Fruit fly (Drosophila melanogaster): ENCODE data around the gene P58IPK.

P58IPK gene

dm6 chr3R:9586663-9587248 lies at the start of gene P58IPK:
Gene P58IPK, plus strand, starts transcription at chr3R:9586942.
- no peak for TF ChIP-seq psq (optimal IDR thresholded peaks at IDR 0.05)
- no peak for TF ChIP-seq Dll (optimal IDR thresholded peaks at IDR 0.05)
- TF ChIP-seq EcR (GFP tag; optimal IDR thresholded peaks at IDR 0.05), result no peak
- TF ChIP-seq CG8478 (optimal IDR thresholded peaks at IDR 0.05), result no peak
- TF ChIP-seq pan (optimal IDR thresholded peaks at IDR 0.05), result no peak
- no peak for TF ChIP-seq usp (GFP tag; optimal IDR thresholded peaks at IDR 0.05)

dm6 chr3R:9543495-9544180 lies 43.1 kb upstream of the P58IPK start:
- TF ChIP-seq EcR (GFP tag; optimal IDR thresholded peaks at IDR 0.05) (no peak), pan (optimal IDR thresholded peaks at IDR 0.05) (no peak), Dll (optimal IDR thresholded peaks at IDR 0.05) (no peak), usp (GFP tag; optimal IDR thresholded peaks at IDR 0.05) (no peak)

dm6 chr3R:9546808-9547381 lies 39.8 kb upstream of the P58IPK start:
- TF ChIP-seq psq (optimal IDR thresholded peaks at IDR 0.05) (no peak), EcR (GFP tag; optimal IDR thresholded peaks at IDR 0.05) (no peak), pan (optimal IDR thresholded peaks at IDR 0.05) (no peak), Dll (optimal IDR thresholded peaks at IDR 0.05) (no peak), CG8478 (optimal IDR thresholded peaks at IDR 0.05) (no peak), usp (GFP tag; optimal IDR thresholded peaks at IDR 0.05) (no peak)

- TF ChIP-seq usp (GFP tag; optimal IDR thresholded peaks at IDR 0.05) (no peak), EcR (GFP tag; optimal IDR thresholded peaks at IDR 0.05) (no peak), Dll (optimal IDR thresholded peaks at IDR 0.05) (no peak), CG8478 (optimal IDR thresholded peaks at IDR 0.05) (no peak), psq (optimal IDR thresholded peaks at IDR 0.05) (no peak)
These were observed 38.0 kb upstream of the P58IPK start for dm6 chr3R:9548769-9549168.

dm6 chr3R:9550265-9551012 lies 36.3 kb upstream of the P58IPK start:
- TF ChIP-seq pan (optimal IDR thresholded peaks at IDR 0.05) (no peak), CG8478 (optimal IDR thresholded peaks at IDR 0.05) (no peak), Dll (optimal IDR thresholded peaks at IDR 0.05) (no peak), EcR (GFP tag; optimal IDR thresholded peaks at IDR 0.05) (no peak), usp (GFP tag; optimal IDR thresholded peaks at IDR 0.05) (no peak), psq (optimal IDR thresholded peaks at IDR 0.05) (no peak)

dm6 chr3R:9551013-9551658 lies 35.6 kb upstream of the P58IPK start:
- peak; percentile 93 for TF ChIP-seq Dll (optimal IDR thresholded peaks at IDR 0.05)
- no peak for TF ChIP-seq psq (optimal IDR thresholded peaks at IDR 0.05)
- no peak for TF ChIP-seq CG8478 (optimal IDR thresholded peaks at IDR 0.05)
- no peak for TF ChIP-seq pan (optimal IDR thresholded peaks at IDR 0.05)
- no peak for TF ChIP-seq usp (GFP tag; optimal IDR thresholded peaks at IDR 0.05)

- no peak for TF ChIP-seq psq (optimal IDR thresholded peaks at IDR 0.05)
- TF ChIP-seq pan (optimal IDR thresholded peaks at IDR 0.05), result no peak
- TF ChIP-seq usp (GFP tag; optimal IDR thresholded peaks at IDR 0.05), result no peak
- no peak for TF ChIP-seq CG8478 (optimal IDR thresholded peaks at IDR 0.05)
- TF ChIP-seq Dll (optimal IDR thresholded peaks at IDR 0.05), result no peak
- no peak for TF ChIP-seq EcR (GFP tag; optimal IDR thresholded peaks at IDR 0.05)
These were observed 34.9 kb upstream of the P58IPK start, which contains the start of the genes mura and RnpS1 for dm6 chr3R:9551659-9552435. Gene mura, minus strand, starts transcription at chr3R:9551806. Gene RnpS1, plus strand, starts transcription at chr3R:9552034.

- no peak for TF ChIP-seq EcR (GFP tag; optimal IDR thresholded peaks at IDR 0.05)
- TF ChIP-seq psq (optimal IDR thresholded peaks at IDR 0.05), result no peak
- TF ChIP-seq pan (optimal IDR thresholded peaks at IDR 0.05), result no peak
- no peak for TF ChIP-seq Dll (optimal IDR thresholded peaks at IDR 0.05)
- TF ChIP-seq CG8478 (optimal IDR thresholded peaks at IDR 0.05), result no peak
- TF ChIP-seq usp (GFP tag; optimal IDR thresholded peaks at IDR 0.05), result no peak
These were observed 31.3 kb upstream of the P58IPK start, which contains the start of the genes CG9386 and BckdhA for dm6 chr3R:9555334-9555974. Gene CG9386, minus strand, starts transcription at chr3R:9555408. Gene BckdhA, plus strand, starts transcription at chr3R:9555785.

- no peak for TF ChIP-seq psq (optimal IDR thresholded peaks at IDR 0.05)
- no peak for TF ChIP-seq usp (GFP tag; optimal IDR thresholded peaks at IDR 0.05)
- TF ChIP-seq Dll (optimal IDR thresholded peaks at IDR 0.05), result no peak
- TF ChIP-seq pan (optimal IDR thresholded peaks at IDR 0.05), result no peak
- no peak for TF ChIP-seq EcR (GFP tag; optimal IDR thresholded peaks at IDR 0.05)
- no peak for TF ChIP-seq CG8478 (optimal IDR thresholded peaks at IDR 0.05)
These were observed 27.2 kb upstream of the P58IPK start, which contains the start of the genes AP-1mu and MBD-like for dm6 chr3R:9559413-9560014. Gene AP-1mu, minus strand, starts transcription at chr3R:9559525. Gene MBD-like, plus strand, starts transcription at chr3R:9559760.

dm6 chr3R:9561121-9561520 lies 25.6 kb upstream of the P58IPK start:
- TF ChIP-seq CG8478 (optimal IDR thresholded peaks at IDR 0.05), result no peak
- TF ChIP-seq psq (optimal IDR thresholded peaks at IDR 0.05), result no peak
- TF ChIP-seq pan (optimal IDR thresholded peaks at IDR 0.05), result no peak
- TF ChIP-seq usp (GFP tag; optimal IDR thresholded peaks at IDR 0.05), result no peak
- TF ChIP-seq Dll (optimal IDR thresholded peaks at IDR 0.05), result no peak
- no peak for TF ChIP-seq EcR (GFP tag; optimal IDR thresholded peaks at IDR 0.05)
